Worm (Caenorhabditis elegans): ENCODE data around the gene spin-3.

DNA sequence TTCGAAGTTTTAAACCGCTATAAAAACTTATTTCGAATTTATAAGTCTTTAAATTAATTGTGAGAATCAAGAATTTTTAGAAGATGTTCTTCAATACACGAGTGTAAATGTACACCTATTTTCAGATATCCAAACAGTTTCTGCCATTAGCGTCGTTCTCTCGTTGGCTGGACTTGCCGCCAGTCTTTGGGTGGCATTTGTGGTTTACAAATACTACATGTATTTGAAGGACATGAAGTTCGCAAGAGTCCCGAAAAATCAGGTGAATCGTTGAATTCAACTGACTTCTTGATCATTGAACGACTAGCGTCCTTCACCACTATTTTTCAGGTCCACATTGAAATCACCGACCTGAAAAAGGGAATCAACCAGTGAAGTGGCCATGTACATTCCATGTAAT lies 14.4 kb upstream of the spin-3 start:
- no peak for TF ChIP-seq dox-1 (GFP tag; IDR thresholded peaks at IDR 0.05)
- TF ChIP-seq let-526 (GFP tag; IDR thresholded peaks at IDR 0.05): no peak
- no peak for TF ChIP-seq tlf-1 (GFP tag; optimal IDR thresholded peaks at IDR 0.05)
- no peak for TF ChIP-seq efl-1 (GFP tag; optimal IDR thresholded peaks at IDR 0.05)
- no peak for TF ChIP-seq madf-8 (GFP tag; conservative IDR thresholded peaks at IDR 0.05)
- no peak for TF ChIP-seq dpl-1 (GFP tag; optimal IDR thresholded peaks at IDR 0.05)
- TF ChIP-seq nhr-90 (tag; optimal IDR thresholded peaks at IDR 0.05): no peak
- no peak for TF ChIP-seq unc-62 (GFP tag; optimal IDR thresholded peaks at IDR 0.05)
- no peak for TF ChIP-seq C06A6.2 (GFP tag; conservative IDR thresholded peaks at IDR 0.05)
- no peak for TF ChIP-seq atf-7 (tag; optimal IDR thresholded peaks at IDR 0.05)
- no peak for TF ChIP-seq ztf-26 (tag; optimal IDR thresholded peaks at IDR 0.05)
- no peak for TF ChIP-seq aptf-3 (GFP tag; IDR thresholded peaks at IDR 0.05)
- no peak for TF ChIP-seq ZK185.1 (tag; optimal IDR thresholded peaks at IDR 0.05; ENCODE audit: poor library complexity, severe bottlenecking)
- TF ChIP-seq ama-1 (optimal IDR thresholded peaks at IDR 0.05): no peak
- no peak for TF ChIP-seq ama-1 (GFP tag; optimal IDR thresholded peaks at IDR 0.05)

Measured in whole organism, young adult.